Fruit fly (Drosophila melanogaster) whole organism, embryonic: ENCODE measurements around the gene Dmtn.

Experiments
- Adf1 ChIP-seq: fragments of 200-800 bp; sonication (Bioruptor generic); IDR thresholded peaks from 2 replicates; pipeline ENCODE4 v1.3.6; 2022; ENCODE audit warnings: missing biosample characterization, missing genetic modification characterization
- Blimp-1 ChIP-seq: fragments of 200-800 bp; sonication (Bioruptor generic); optimal IDR thresholded peaks from 3 replicates; lab custom pipeline; 2018; ENCODE audit warnings: missing biosample characterization, missing genetic modification characterization, mild to moderate bottlenecking, moderate library complexity, missing genetic modification reagents
- CG12744 ChIP-seq: fragments of 200-800 bp; sonication (Bioruptor generic); optimal IDR thresholded peaks from 2 replicates; lab custom pipeline; 2016; ENCODE audit warnings: missing biosample characterization, missing genetic modification characterization
- CG1529 ChIP-seq: fragments of 200-800 bp; sonication (Bioruptor generic); optimal IDR thresholded peaks from 3 replicates; lab custom pipeline; 2018; ENCODE audit warnings: missing biosample characterization, missing genetic modification characterization
- CG5953 ChIP-seq: fragments of 200-800 bp; sonication (Bioruptor generic); IDR thresholded peaks from 2 replicates; pipeline ENCODE4 v1.3.6; 2022; ENCODE audit warnings: missing biosample characterization, missing genetic modification characterization
- CG6654 ChIP-seq: fragments of 200-800 bp; sonication (Bioruptor generic); optimal IDR thresholded peaks from 2 replicates; lab custom pipeline; 2017; ENCODE audit warnings: missing biosample characterization, mild to moderate bottlenecking, missing genetic modification characterization
- CG6765 ChIP-seq: fragments of 200-800 bp; sonication (Bioruptor generic); optimal IDR thresholded peaks from 3 replicates; lab custom pipeline; 2017; ENCODE audit warnings: missing biosample characterization, mild to moderate bottlenecking, missing genetic modification characterization
- Mes4 ChIP-seq: fragments of 200-800 bp; sonication (Bioruptor generic); optimal IDR thresholded peaks from 2 replicates; lab custom pipeline; 2016; ENCODE audit warnings: missing biosample characterization, missing genetic modification characterization
- Sin3A ChIP-seq: fragments of >200 bp; optimal IDR thresholded peaks from 2 replicates; lab custom pipeline; 2018
- ab ChIP-seq: fragments of 200-800 bp; sonication (Bioruptor generic); optimal IDR thresholded peaks from 2 replicates; lab custom pipeline; 2016; ENCODE audit warnings: missing biosample characterization, missing genetic modification characterization
- sob ChIP-seq: fragments of 200-800 bp; sonication (Bioruptor generic); IDR thresholded peaks from 2 replicates; pipeline ENCODE4 v1.3.6; 2022; ENCODE audit warnings: missing biosample characterization, missing genetic modification characterization

DNA sequence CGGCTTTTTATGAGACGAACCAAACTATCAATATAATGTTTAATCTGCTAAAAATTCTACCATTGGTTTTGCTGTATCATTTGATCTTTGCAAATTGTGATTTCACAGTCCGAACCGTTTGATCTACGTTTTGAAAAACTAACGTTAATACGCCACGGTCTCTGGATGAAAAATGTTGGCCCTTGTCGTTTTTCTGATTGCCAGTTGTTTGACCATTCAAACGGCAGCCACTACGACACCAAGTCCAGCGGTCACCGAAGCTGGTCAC, 31.5 kb downstream of the Dmtn start, which contains the start of gene CG42564:
- TF ChIP-seq CG1529 (GFP tag; lab: Kevin White, UChicago), result no peak
- no peak for TF ChIP-seq CG5953
- TF ChIP-seq CG6654, result no peak
- no peak for TF ChIP-seq CG12744 (GFP tag; lab: Kevin White, UChicago)
- no peak for TF ChIP-seq Sin3A
- TF ChIP-seq Adf1 (GFP tag; lab: Robert Waterston, UW), result no peak
- TF ChIP-seq sob (GFP tag; lab: Robert Waterston, UW), result no peak
- no peak for TF ChIP-seq CG6765 (GFP tag; lab: Kevin White, UChicago)
- no peak for TF ChIP-seq ab (GFP tag; lab: Kevin White, UChicago)
- TF ChIP-seq Blimp-1, result no peak
- no peak for TF ChIP-seq Mes4 (GFP tag; lab: Kevin White, UChicago)
